Worm (Caenorhabditis elegans) whole organism, L2 larva: ENCODE measurements around the gene wip-1.
A peak's percentile ranks its signal among the peaks of the same experiment; 100 is the strongest.

Experiments
- C34F6.9 ChIP-seq: fragments of 150-350 bp; optimal IDR thresholded peaks from 2 replicates; lab custom pipeline; 2014; ENCODE audit warnings: missing biosample characterization, missing genetic modification characterization
- F13H6.1 ChIP-seq: sonication (generic microtip); optimal IDR thresholded peaks from 2 replicates; lab custom pipeline; 2016; ENCODE audit warnings: missing genetic modification characterization, missing compliant biosample characterization
- ceh-16 ChIP-seq: fragments of 150-350 bp; optimal IDR thresholded peaks from 2 replicates; lab custom pipeline; 2014; ENCODE audit warnings: missing biosample characterization, missing genetic modification characterization
- lin-39 ChIP-seq: fragments of 150-350 bp; optimal IDR thresholded peaks from 2 replicates; lab custom pipeline; 2014; ENCODE audit warnings: missing biosample characterization, missing genetic modification reagents, missing genetic modification characterization
- mab-5 ChIP-seq: fragments of 150-350 bp; optimal IDR thresholded peaks from 2 replicates; lab custom pipeline; 2014; ENCODE audit warnings: missing biosample characterization, missing genetic modification characterization
- nhr-10 ChIP-seq: sonication (generic microtip); optimal IDR thresholded peaks from 2 replicates; lab custom pipeline; 2017; ENCODE audit warnings: missing biosample characterization, missing genetic modification characterization
- nhr-12 ChIP-seq: fragments of 150-350 bp; optimal IDR thresholded peaks from 2 replicates; lab custom pipeline; 2014; ENCODE audit warnings: missing biosample characterization, missing genetic modification characterization
- nhr-6 ChIP-seq: fragments of 150-350 bp; optimal IDR thresholded peaks from 2 replicates; lab custom pipeline; 2014; ENCODE audit warnings: missing biosample characterization, missing genetic modification characterization
- sem-4 ChIP-seq: fragments of 150-350 bp; optimal IDR thresholded peaks from 2 replicates; lab custom pipeline; 2014; ENCODE audit warnings: missing biosample characterization, missing genetic modification reagents, missing genetic modification characterization
- sma-3 ChIP-seq: sonication (generic microtip); optimal IDR thresholded peaks from 2 replicates; lab custom pipeline; 2016; ENCODE audit warnings: missing genetic modification reagents, missing genetic modification characterization, missing compliant biosample characterization
- sma-9 ChIP-seq, 2 experiments: fragments of 150-350 bp in 1 of 2; sonication (generic microtip) in 1 of 2; optimal IDR thresholded peaks; 2 replicates each; lab custom pipeline; 2014 to 2016; ENCODE audit warnings: missing genetic modification characterization in 2 of 2, mild to moderate bottlenecking in 1 of 2, missing biosample characterization in 1 of 2, missing compliant biosample characterization in 1 of 2, missing genetic modification reagents in 1 of 2, moderate library complexity in 1 of 2
- ztf-11 ChIP-seq: sonication (generic microtip); optimal IDR thresholded peaks from 2 replicates; lab custom pipeline; 2017; ENCODE audit warnings: missing biosample characterization, missing genetic modification characterization
- ztf-4 ChIP-seq: fragments of 150-350 bp; optimal IDR thresholded peaks from 2 replicates; lab custom pipeline; 2014; ENCODE audit warnings: missing biosample characterization, missing genetic modification characterization

Gene wip-1

DNA sequence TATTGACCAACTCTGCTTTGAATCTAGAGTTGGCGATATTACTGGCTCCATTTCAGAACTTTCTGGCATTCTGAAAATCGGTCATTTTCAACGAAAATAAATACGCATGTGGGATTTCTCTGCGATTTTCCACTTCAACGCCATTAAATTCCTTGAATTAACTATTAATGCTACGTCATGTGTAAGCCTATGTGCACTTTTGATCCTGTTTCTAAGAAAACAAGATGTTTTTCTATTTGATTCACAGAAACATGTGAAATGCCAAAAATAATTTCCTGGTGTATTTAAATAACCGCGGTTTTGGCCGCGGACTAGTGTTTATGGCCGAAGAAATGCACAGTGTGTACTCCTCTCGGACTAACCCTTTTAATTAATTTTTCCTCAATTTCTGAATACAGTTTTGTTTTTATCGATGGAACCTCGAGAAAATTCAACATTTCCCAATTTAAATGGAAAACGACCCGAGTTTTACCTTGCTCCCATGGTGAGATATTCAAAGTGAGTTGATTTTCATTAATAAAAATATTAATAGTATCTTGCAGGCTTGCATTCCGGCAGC lies 50.3 kb downstream of the wip-1 start, which contains the start of the genes C45G9.11 and C45G9.2 (continued):
- peak; percentile 83 for TF ChIP-seq sma-3 (GFP tag; lab: Kevin White, UChicago)
- no peak for TF ChIP-seq lin-39 (tag; lab: Kevin White, UChicago)
- peak; percentile 88 for TF ChIP-seq sma-9 (GFP tag; optimal IDR thresholded peaks at IDR 0.05; lab: Kevin White, UChicago)
- no peak for TF ChIP-seq sma-9 (tag; optimal IDR thresholded peaks at IDR 0.05; lab: Kevin White, UChicago)
- TF ChIP-seq C34F6.9 (tag; lab: Kevin White, UChicago), result peak; percentile 75
- TF ChIP-seq ceh-16 (tag; lab: Kevin White, UChicago), result no peak
- no peak for TF ChIP-seq sem-4
- peak; percentile 52 for TF ChIP-seq mab-5 (tag; lab: Kevin White, UChicago)
- TF ChIP-seq ztf-4 (tag; lab: Kevin White, UChicago), result peak; percentile 43
- TF ChIP-seq nhr-10, result no peak
- TF ChIP-seq ztf-11 (tag; lab: Kevin White, UChicago), result no peak
- TF ChIP-seq nhr-12, result no peak
- peak; percentile 52 for TF ChIP-seq nhr-6 (tag; lab: Kevin White, UChicago)
- peak; percentile 73 for TF ChIP-seq F13H6.1 (tag; lab: Kevin White, UChicago)
- TF ChIP-seq, all 48 proteins: peak for 16
